Worm (Caenorhabditis elegans) whole organism, young adult: ENCODE results near the gene nhr-152.

Source experiments
- B0035.1 ChIP-seq: sonication (generic microtip); optimal IDR thresholded peaks from 2 replicates; lab custom pipeline; 2016; ENCODE audit warnings: missing genetic modification characterization, mild to moderate bottlenecking, missing compliant biosample characterization, missing genotype, missing genetic modification reagents
- B0261.1 ChIP-seq: sonication (generic microtip); optimal IDR thresholded peaks from 2 replicates; lab custom pipeline; 2016; ENCODE audit warnings: mild to moderate bottlenecking, missing genetic modification characterization, moderate library complexity, missing compliant biosample characterization
- B0336.3 ChIP-seq: fragments of 200-800 bp; sonication (Bioruptor generic); IDR thresholded peaks from 2 replicates; pipeline ENCODE4 v1.3.6; 2022; ENCODE audit warnings: missing genetic modification characterization, missing compliant biosample characterization
- D2030.7 ChIP-seq: fragments of 200-800 bp; sonication (Bioruptor generic); IDR thresholded peaks from 2 replicates; pipeline ENCODE4 v1.3.6; 2022; ENCODE audit warnings: missing genetic modification reagents, missing genetic modification characterization, missing compliant biosample characterization
- F37B4.10 ChIP-seq: fragments of 200-800 bp; sonication (Bioruptor generic); IDR thresholded peaks from 2 replicates; pipeline ENCODE4 v1.3.6; 2022; ENCODE audit warnings: missing genetic modification characterization, missing compliant biosample characterization
- F55B11.4 ChIP-seq: sonication (generic microtip); optimal IDR thresholded peaks from 2 replicates; lab custom pipeline; 2016; ENCODE audit warnings: missing compliant biosample characterization, missing genetic modification characterization, borderline replicate concordance; ENCODE audit not compliant: insufficient read depth
- K11D2.4 ChIP-seq: fragments of 200-800 bp; sonication (Bioruptor generic); IDR thresholded peaks from 2 replicates; pipeline ENCODE4 v1.3.6; 2022; ENCODE audit warnings: missing genetic modification reagents, missing genetic modification characterization, missing compliant biosample characterization
- Y53G8AR.9 ChIP-seq: fragments of 200-800 bp; sonication (Bioruptor generic); conservative IDR thresholded peaks from 2 replicates; pipeline ENCODE4 v1.3.6; 2022; ENCODE audit warnings: missing genetic modification reagents, missing genetic modification characterization, missing compliant biosample characterization
- ZK185.1 ChIP-seq: sonication (generic microtip); optimal IDR thresholded peaks from 2 replicates; lab custom pipeline; 2016; ENCODE audit warnings: mild to moderate bottlenecking, missing genetic modification characterization, missing compliant biosample characterization; ENCODE audit not compliant: poor library complexity, severe bottlenecking
- akir-1 ChIP-seq: fragments of 200-800 bp; sonication (Bioruptor generic); optimal IDR thresholded peaks from 2 replicates; lab custom pipeline; 2018; ENCODE audit warnings: mild to moderate bottlenecking, missing genetic modification characterization, moderate library complexity, missing compliant biosample characterization
- ama-1 ChIP-seq, 3 experiments: fragments of 150-350 bp in 1 of 3; sonication (generic microtip) in 2 of 3; optimal IDR thresholded peaks; 2 replicates each; lab custom pipeline; 2014 to 2018; ENCODE audit warnings: missing biosample characterization in 2 of 3, missing genetic modification characterization in 2 of 3, missing genetic modification reagents in 2 of 3
- aptf-3 ChIP-seq: fragments of 200-800 bp; sonication (Bioruptor generic); IDR thresholded peaks from 2 replicates; pipeline ENCODE4 v1.3.6; 2022; ENCODE audit warnings: missing genetic modification characterization, missing compliant biosample characterization
- athp-1 ChIP-seq: sonication (generic microtip); optimal IDR thresholded peaks from 2 replicates; lab custom pipeline; 2017; ENCODE audit warnings: mild to moderate bottlenecking, missing genetic modification characterization, missing compliant biosample characterization
- attf-3 ChIP-seq: fragments of 200-800 bp; sonication (Bioruptor generic); conservative IDR thresholded peaks from 2 replicates; pipeline ENCODE4 v1.3.6; 2022; ENCODE audit warnings: missing genetic modification reagents, missing genetic modification characterization, missing compliant biosample characterization
- ccch-3 ChIP-seq: fragments of 200-800 bp; sonication (Bioruptor generic); optimal IDR thresholded peaks from 2 replicates; lab custom pipeline; 2018; ENCODE audit warnings: mild to moderate bottlenecking, missing genetic modification characterization, missing compliant biosample characterization
- ceh-100 ChIP-seq: fragments of 200-800 bp; sonication (Bioruptor generic); IDR thresholded peaks from 2 replicates; pipeline ENCODE4 v1.3.6; 2022; ENCODE audit warnings: missing genetic modification reagents, missing genetic modification characterization, missing compliant biosample characterization
- ceh-58 ChIP-seq: fragments of 200-800 bp; sonication (Bioruptor generic); IDR thresholded peaks from 2 replicates; pipeline ENCODE4 v1.3.6; 2022; ENCODE audit warnings: missing genetic modification characterization, missing compliant biosample characterization
- ceh-79 ChIP-seq: sonication (generic microtip); optimal IDR thresholded peaks from 2 replicates; lab custom pipeline; 2017; ENCODE audit warnings: mild to moderate bottlenecking, missing genetic modification characterization, missing compliant biosample characterization
- chd-7 ChIP-seq: sonication (generic microtip); optimal IDR thresholded peaks from 2 replicates; lab custom pipeline; 2016; ENCODE audit warnings: mild to moderate bottlenecking, missing genetic modification characterization, moderate library complexity, missing compliant biosample characterization
- die-1 ChIP-seq: sonication (generic microtip); optimal IDR thresholded peaks from 2 replicates; lab custom pipeline; 2016; ENCODE audit warnings: missing genotype, mild to moderate bottlenecking, missing genetic modification characterization, missing compliant biosample characterization
- dox-1 ChIP-seq: fragments of 200-800 bp; sonication (Bioruptor generic); IDR thresholded peaks from 2 replicates; pipeline ENCODE4 v1.3.6; 2022; ENCODE audit warnings: missing genetic modification reagents, missing genetic modification characterization, missing compliant biosample characterization
- dpff-1 ChIP-seq: sonication (generic microtip); optimal IDR thresholded peaks from 2 replicates; lab custom pipeline; 2017; ENCODE audit warnings: mild to moderate bottlenecking, missing genetic modification characterization, missing compliant biosample characterization
- ekl-4 ChIP-seq: fragments of 200-800 bp; sonication (Bioruptor generic); IDR thresholded peaks from 2 replicates; pipeline ENCODE4 v1.3.6; 2022; ENCODE audit warnings: missing genetic modification reagents, missing genetic modification characterization, missing compliant biosample characterization
- him-1 ChIP-seq: sonication (generic microtip); optimal IDR thresholded peaks from 2 replicates; lab custom pipeline; 2016; ENCODE audit warnings: missing genotype, missing genetic modification reagents, missing genetic modification characterization, missing compliant biosample characterization
- hlh-12 ChIP-seq: sonication (generic microtip); optimal IDR thresholded peaks from 2 replicates; lab custom pipeline; 2016; ENCODE audit warnings: missing genetic modification characterization, missing compliant biosample characterization
- hmg-1.2 ChIP-seq: fragments of 200-800 bp; sonication (Bioruptor generic); IDR thresholded peaks from 2 replicates; pipeline ENCODE4 v1.3.6; 2022; ENCODE audit warnings: missing genetic modification reagents, missing genetic modification characterization, missing compliant biosample characterization
- hrde-1 ChIP-seq: sonication (generic microtip); optimal IDR thresholded peaks from 2 replicates; lab custom pipeline; 2016; ENCODE audit warnings: missing genetic modification characterization, mild to moderate bottlenecking, missing compliant biosample characterization, moderate library complexity, missing genotype, missing genetic modification reagents, borderline replicate concordance
- hsf-1 ChIP-seq: fragments of 200-800 bp; sonication (Bioruptor generic); IDR thresholded peaks from 2 replicates; pipeline ENCODE4 v1.3.6; 2022; ENCODE audit warnings: missing genetic modification reagents, missing genetic modification characterization, missing compliant biosample characterization
- lag-1 ChIP-seq: fragments of 200-800 bp; sonication (Bioruptor generic); IDR thresholded peaks from 2 replicates; pipeline ENCODE4 v1.3.6; 2022; ENCODE audit warnings: missing genetic modification reagents, missing genetic modification characterization, missing compliant biosample characterization
- lin-54 ChIP-seq: fragments of 200-800 bp; sonication (Bioruptor generic); optimal IDR thresholded peaks from 2 replicates; lab custom pipeline; 2018; ENCODE audit warnings: mild to moderate bottlenecking, missing genetic modification characterization, missing compliant biosample characterization
- lir-1 ChIP-seq: fragments of 200-800 bp; sonication (Bioruptor generic); conservative IDR thresholded peaks from 2 replicates; pipeline ENCODE4 v1.3.6; 2022; ENCODE audit warnings: missing genetic modification reagents, missing genetic modification characterization, missing compliant biosample characterization
- madf-6 ChIP-seq: fragments of 200-800 bp; sonication (Bioruptor generic); IDR thresholded peaks from 2 replicates; pipeline ENCODE4 v1.3.6; 2022; ENCODE audit warnings: missing genetic modification reagents, missing genetic modification characterization, missing compliant biosample characterization
- mxl-1 ChIP-seq: sonication (generic microtip); optimal IDR thresholded peaks from 2 replicates; lab custom pipeline; 2016; ENCODE audit warnings: missing genetic modification characterization, missing compliant biosample characterization
- nfyb-1 ChIP-seq: fragments of 200-800 bp; sonication (Bioruptor generic); IDR thresholded peaks from 2 replicates; pipeline ENCODE4 v1.3.6; 2022; ENCODE audit warnings: missing genetic modification reagents, missing genetic modification characterization, missing compliant biosample characterization
- rpc-1 ChIP-seq, 2 experiments: fragments of 150-350 bp in 1 of 2; sonication (generic microtip) in 1 of 2; optimal IDR thresholded peaks; 2 replicates each; lab custom pipeline; 2014 to 2018; ENCODE audit warnings: missing biosample characterization in 1 of 2, missing genetic modification characterization in 1 of 2, missing genetic modification reagents in 1 of 2, missing genotype in 1 of 2
- sdz-38 ChIP-seq: sonication (generic microtip); optimal IDR thresholded peaks from 2 replicates; lab custom pipeline; 2016; ENCODE audit warnings: missing genotype, missing genetic modification characterization, missing compliant biosample characterization
- snpc-1.1 ChIP-seq: sonication (generic microtip); optimal IDR thresholded peaks from 2 replicates; lab custom pipeline; 2017; ENCODE audit warnings: missing genetic modification characterization, mild to moderate bottlenecking, missing compliant biosample characterization, antibody characterized with exemption, moderate library complexity, missing genotype, missing genetic modification reagents; ENCODE audit not compliant: insufficient read depth
- snpc-3.4 ChIP-seq: sonication (generic microtip); optimal IDR thresholded peaks from 2 replicates; lab custom pipeline; 2017; ENCODE audit warnings: missing genetic modification characterization, mild to moderate bottlenecking, missing compliant biosample characterization, antibody characterized with exemption, moderate library complexity, missing genotype, missing genetic modification reagents
- tbx-9 ChIP-seq: sonication (generic microtip); optimal IDR thresholded peaks from 2 replicates; lab custom pipeline; 2016; ENCODE audit warnings: borderline replicate concordance, missing genetic modification characterization, inconsistent platforms, missing compliant biosample characterization
- tlf-1 ChIP-seq: fragments of 200-800 bp; sonication (Bioruptor generic); optimal IDR thresholded peaks from 2 replicates; lab custom pipeline; 2018; ENCODE audit warnings: mild to moderate bottlenecking, missing genetic modification characterization, missing compliant biosample characterization
- unc-130 ChIP-seq: sonication (generic microtip); optimal IDR thresholded peaks from 2 replicates; lab custom pipeline; 2016; ENCODE audit warnings: missing genetic modification reagents, missing genetic modification characterization, missing compliant biosample characterization
- zfh-2 ChIP-seq: fragments of 200-800 bp; sonication (Bioruptor generic); conservative IDR thresholded peaks from 2 replicates; pipeline ENCODE4 v1.3.6; 2022; ENCODE audit warnings: missing genetic modification reagents, missing genetic modification characterization, missing compliant biosample characterization
- ztf-18 ChIP-seq: sonication (generic microtip); optimal IDR thresholded peaks from 2 replicates; lab custom pipeline; 2016; ENCODE audit warnings: missing genotype, mild to moderate bottlenecking, missing genetic modification characterization, missing compliant biosample characterization
- ztf-25 ChIP-seq: fragments of 200-800 bp; sonication (Bioruptor generic); IDR thresholded peaks from 2 replicates; pipeline ENCODE4 v1.3.6; 2022; ENCODE audit warnings: missing genetic modification reagents, missing genetic modification characterization, missing compliant biosample characterization
- ztf-3 ChIP-seq: fragments of 200-800 bp; sonication (Bioruptor generic); optimal IDR thresholded peaks from 2 replicates; lab custom pipeline; 2018; ENCODE audit warnings: mild to moderate bottlenecking, missing genetic modification characterization, missing compliant biosample characterization

The nhr-152 gene

DNA sequence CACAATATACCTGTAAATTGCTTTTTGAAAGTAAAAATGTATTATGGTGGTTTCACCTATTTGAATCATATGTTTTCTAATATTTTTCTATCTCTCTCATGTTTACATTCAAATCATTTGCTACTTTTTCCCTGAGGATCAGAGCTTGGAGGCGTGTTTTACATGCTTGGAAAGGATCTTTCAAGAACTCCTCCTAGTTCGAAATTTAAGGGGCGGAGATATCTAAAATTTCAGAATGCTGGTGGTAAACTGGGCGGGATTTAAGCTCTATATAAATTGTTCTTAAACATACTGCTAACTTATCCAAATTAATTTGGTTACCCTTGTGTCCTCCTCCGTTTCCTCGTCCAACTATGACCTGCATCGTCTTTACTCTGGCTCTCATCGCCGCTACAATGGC, 18.2 kb upstream of the nhr-152 start, which contains the start of gene C12D5.5:
Gene C12D5.5, plus strand, starts transcription at position 301 of the 400 bp plus-strand sequence.
- TF ChIP-seq nfyb-1 (GFP tag; lab: Robert Waterston, UW) (no peak), hsf-1 (GFP tag; lab: Robert Waterston, UW) (no peak), ama-1 (optimal IDR thresholded peaks at IDR 0.05; lab: Kevin White, UChicago) (no peak), ama-1 (GFP tag; optimal IDR thresholded peaks at IDR 0.05; lab: Kevin White, UChicago) (no peak), hmg-1.2 (GFP tag; lab: Robert Waterston, UW) (no peak), ztf-25 (GFP tag; lab: Robert Waterston, UW) (no peak), hrde-1 (no peak), rpc-1 (optimal IDR thresholded peaks at IDR 0.05; lab: Kevin White, UChicago) (no peak), rpc-1 (tag; optimal IDR thresholded peaks at IDR 0.05; lab: Kevin White, UChicago) (no peak), K11D2.4 (GFP tag; lab: Robert Waterston, UW) (no peak), die-1 (tag; lab: Kevin White, UChicago) (no peak), F37B4.10 (GFP tag; lab: Robert Waterston, UW) (no peak), tlf-1 (GFP tag; lab: Kevin White, UChicago) (no peak), akir-1 (no peak), lag-1 (GFP tag; lab: Robert Waterston, UW) (no peak), B0261.1 (tag; lab: Kevin White, UChicago) (no peak)

DNA sequence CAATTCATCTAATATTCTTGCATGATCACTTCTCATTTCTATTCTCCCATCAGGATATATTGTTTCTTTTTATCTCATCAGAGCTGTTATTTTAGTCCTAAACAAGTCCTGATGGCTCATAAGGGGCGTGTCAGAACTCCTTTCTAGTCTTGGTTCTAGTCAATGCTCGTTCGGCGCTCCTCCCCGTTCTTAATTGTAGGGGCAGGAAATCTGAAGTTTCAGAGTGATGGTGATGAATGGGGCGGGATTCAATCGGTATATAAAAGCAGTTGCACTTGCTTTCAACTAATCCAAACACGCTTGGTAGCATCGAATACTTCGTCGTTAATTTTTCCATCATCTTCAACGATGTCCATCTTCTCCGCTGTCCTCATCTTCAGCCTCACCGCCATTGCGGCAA, 13.9 kb upstream of the nhr-152 start, which contains the start of gene C12D5.4:
Gene C12D5.4, plus strand, starts transcription at position 301 of the 400 bp plus-strand sequence.
- TF ChIP-seq madf-6 (GFP tag; lab: Robert Waterston, UW) (no peak), snpc-1.1 (tag; lab: Kevin White, UChicago) (no peak), ccch-3 (GFP tag; lab: Kevin White, UChicago) (no peak), ceh-79 (tag; lab: Kevin White, UChicago) (no peak), lir-1 (GFP tag; lab: Robert Waterston, UW) (no peak), B0035.1 (no peak), ceh-58 (GFP tag; lab: Robert Waterston, UW) (no peak), aptf-3 (no peak), hlh-12 (tag; lab: Kevin White, UChicago) (no peak), D2030.7 (no peak), ceh-100 (GFP tag; lab: Robert Waterston, UW) (no peak), chd-7 (tag; lab: Kevin White, UChicago) (no peak), B0336.3 (no peak), unc-130 (no peak), F55B11.4 (no peak), dox-1 (GFP tag; lab: Robert Waterston, UW) (no peak), dpff-1 (tag; lab: Kevin White, UChicago) (no peak), Y53G8AR.9 (no peak), nfyb-1 (GFP tag; lab: Robert Waterston, UW) (no peak), ztf-18 (tag; lab: Kevin White, UChicago) (no peak)

DNA sequence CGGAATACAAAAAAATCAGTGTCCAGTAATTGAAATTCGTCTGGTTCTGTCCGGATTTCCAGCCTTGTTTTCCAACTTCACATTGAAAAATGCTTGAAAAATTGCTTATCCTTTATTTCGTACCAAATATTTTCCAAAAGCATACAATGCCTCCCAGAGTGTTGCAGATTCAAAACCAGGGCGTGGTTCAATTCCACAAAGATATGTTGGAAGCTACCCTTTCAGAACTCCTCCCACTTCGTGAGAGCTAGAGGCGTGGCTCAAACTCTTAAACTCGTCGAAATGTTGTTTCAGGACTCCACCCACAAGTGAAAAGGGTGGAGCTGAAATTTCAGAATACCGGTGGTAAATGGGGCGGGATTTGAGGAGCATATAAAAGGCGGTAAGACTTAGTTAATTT, 10.2 kb upstream of the nhr-152 start, which contains the start of gene C12D5.3:
Gene C12D5.3, plus strand, starts transcription at position 301 of the 400 bp plus-strand sequence.
- no peak for TF ChIP-seq ztf-25 (GFP tag; lab: Robert Waterston, UW)
- no peak for TF ChIP-seq ztf-3
- TF ChIP-seq attf-3 (GFP tag; lab: Robert Waterston, UW): no peak
- TF ChIP-seq mxl-1 (tag; lab: Kevin White, UChicago): no peak
- TF ChIP-seq lin-54 (GFP tag; lab: Kevin White, UChicago): no peak
- TF ChIP-seq tbx-9 (tag; lab: Kevin White, UChicago): no peak
- TF ChIP-seq sdz-38 (tag; lab: Kevin White, UChicago): no peak
- no peak for TF ChIP-seq him-1 (tag; lab: Kevin White, UChicago)
- TF ChIP-seq athp-1 (tag; lab: Kevin White, UChicago): no peak
- TF ChIP-seq nfyb-1 (GFP tag; lab: Robert Waterston, UW): no peak
- TF ChIP-seq zfh-2: no peak
- TF ChIP-seq ZK185.1 (tag; lab: Kevin White, UChicago): no peak
- no peak for TF ChIP-seq ekl-4
- TF ChIP-seq snpc-3.4 (tag; lab: Kevin White, UChicago): no peak
- TF ChIP-seq, all 124 proteins: peak for 0
